Fruit fly (Drosophila melanogaster): ENCODE results near the gene Sap47.
A peak's percentile ranks its signal among the peaks of the same experiment; 100 is the strongest.

The Sap47 gene

DNA sequence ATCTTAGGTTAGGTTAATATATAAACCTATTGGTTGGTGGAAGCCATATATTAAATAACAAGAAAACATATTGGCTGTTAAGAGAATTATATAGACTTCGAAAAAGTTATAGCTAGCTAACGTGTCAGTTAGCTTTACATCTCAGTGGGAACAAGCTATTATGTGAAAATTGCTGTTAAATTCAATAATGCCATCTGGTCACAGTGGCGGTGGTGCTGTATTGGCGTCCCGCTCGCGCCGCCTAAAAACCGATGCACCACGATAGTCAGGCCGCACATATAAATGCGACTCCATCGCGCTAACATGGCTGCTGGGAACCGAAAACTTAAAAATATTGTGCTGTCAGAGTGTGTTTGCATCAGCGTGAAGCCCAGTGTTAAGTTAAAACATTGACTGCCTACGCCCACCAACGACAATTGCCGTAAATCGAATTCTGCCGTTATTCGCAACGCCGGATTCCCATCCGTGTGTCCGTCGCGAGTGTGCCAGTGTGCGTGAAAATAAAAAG, 38.1 kb downstream of the Sap47 start, which contains the start of gene Hel89B (continued):
- TF ChIP-seq Dbx (GFP tag; IDR thresholded peaks at IDR 0.05) (no peak), CG1832 (GFP tag; optimal IDR thresholded peaks at IDR 0.05) (peak; percentile 46), fd102C (GFP tag; optimal IDR thresholded peaks at IDR 0.05) (no peak), CG3163 (GFP tag; optimal IDR thresholded peaks at IDR 0.05) (no peak), btn (GFP tag; optimal IDR thresholded peaks at IDR 0.05) (no peak), Atf6 (GFP tag; IDR thresholded peaks at IDR 0.05) (no peak), CG31388 (GFP tag; optimal IDR thresholded peaks at IDR 0.05) (peak; percentile 24), CG14441 (GFP tag; IDR thresholded peaks at IDR 0.05) (no peak), ash1 (GFP tag; optimal IDR thresholded peaks at IDR 0.05) (no peak), Bdp1 (GFP tag; optimal IDR thresholded peaks at IDR 0.05) (peak; percentile 63), CG1602 (GFP tag; optimal IDR thresholded peaks at IDR 0.05) (peak; percentile 64), Eip74EF (GFP tag; optimal IDR thresholded peaks at IDR 0.05) (no peak), CG10959 (GFP tag; IDR thresholded peaks at IDR 0.05) (no peak), Camta (GFP tag; optimal IDR thresholded peaks at IDR 0.05) (peak; percentile 68), Bgb (GFP tag; IDR thresholded peaks at IDR 0.05; ENCODE audit: partially characterized antibody) (no peak), Atf3 (GFP tag; optimal IDR thresholded peaks at IDR 0.05) (peak; percentile 23), Asciz (GFP tag; optimal IDR thresholded peaks at IDR 0.05) (no peak), sim (GFP tag; IDR thresholded peaks at IDR 0.05) (no peak), Drgx (GFP tag; IDR thresholded peaks at IDR 0.05) (no peak), CG3065 (GFP tag; optimal IDR thresholded peaks at IDR 0.05) (no peak), Abd-B (GFP tag; optimal IDR thresholded peaks at IDR 0.05) (peak; percentile 87), Atf-2 (GFP tag; optimal IDR thresholded peaks at IDR 0.05) (no peak), Meics (GFP tag; optimal IDR thresholded peaks at IDR 0.05) (peak; percentile 46), CG16815 (GFP tag; optimal IDR thresholded peaks at IDR 0.05) (peak; percentile 62), CG11398 (GFP tag; optimal IDR thresholded peaks at IDR 0.05) (no peak), CG9437 (GFP tag; optimal IDR thresholded peaks at IDR 0.05) (no peak), cad (GFP tag; optimal IDR thresholded peaks at IDR 0.05) (no peak), CG6854 (GFP tag; optimal IDR thresholded peaks at IDR 0.05) (no peak), nau (GFP tag; optimal IDR thresholded peaks at IDR 0.05) (peak; percentile 27), C15 (GFP tag; IDR thresholded peaks at IDR 0.05) (no peak), oc (tag; optimal IDR thresholded peaks at IDR 0.05) (peak; percentile 5), CG10462 (GFP tag; optimal IDR thresholded peaks at IDR 0.05) (peak; percentile 33), sob (GFP tag; IDR thresholded peaks at IDR 0.05) (no peak), Nf-YC (tag; optimal IDR thresholded peaks at IDR 0.05) (peak; percentile 48), Lim3 (GFP tag; IDR thresholded peaks at IDR 0.05) (no peak), CG2120 (GFP tag; optimal IDR thresholded peaks at IDR 0.05) (peak; percentile 83), CG2202 (tag; optimal IDR thresholded peaks at IDR 0.05) (no peak), CG15601 (tag; optimal IDR thresholded peaks at IDR 0.05) (peak; percentile 46), CG32767 (GFP tag; IDR thresholded peaks at IDR 0.05) (no peak), CG11247 (GFP tag; IDR thresholded peaks at IDR 0.05) (no peak), Six4 (GFP tag; optimal IDR thresholded peaks at IDR 0.05) (peak; percentile 13), ERR (GFP tag; optimal IDR thresholded peaks at IDR 0.05) (no peak), HHEX (GFP tag; optimal IDR thresholded peaks at IDR 0.05) (peak; percentile 9), CG31224 (GFP tag; IDR thresholded peaks at IDR 0.05) (no peak), CG10979 (tag; optimal IDR thresholded peaks at IDR 0.05) (peak; percentile 45), Dref (GFP tag; IDR thresholded peaks at IDR 0.05) (no peak), Xbp1 (GFP tag; optimal IDR thresholded peaks at IDR 0.05) (peak; percentile 80), CG1792 (GFP tag; optimal IDR thresholded peaks at IDR 0.05) (no peak), CG3995 (GFP tag; optimal IDR thresholded peaks at IDR 0.05) (peak; percentile 9), eve (GFP tag; optimal IDR thresholded peaks at IDR 0.05) (no peak), CG43689 (GFP tag; IDR thresholded peaks at IDR 0.05) (no peak), toy (GFP tag; IDR thresholded peaks at IDR 0.05) (no peak)

Data from whole organism, embryonic.